Worm (Caenorhabditis elegans) whole organism, L1 larva: Measurements from ENCODE around the gene C01G6.2.

ENCODE experiments used
- C04F5.9 ChIP-seq: sonication (generic microtip); optimal IDR thresholded peaks from 2 replicates; lab custom pipeline; 2016; ENCODE audit warnings: missing genetic modification characterization, missing compliant biosample characterization
- C16A3.4 ChIP-seq: fragments of 150-350 bp; optimal IDR thresholded peaks from 2 replicates; lab custom pipeline; 2014; ENCODE audit warnings: missing biosample characterization, missing genetic modification characterization
- C34B4.2 ChIP-seq: sonication (generic microtip); optimal IDR thresholded peaks from 2 replicates; lab custom pipeline; 2017; ENCODE audit warnings: mild to moderate bottlenecking, missing genetic modification characterization, missing compliant biosample characterization
- F16B12.6 ChIP-seq: fragments of 150-350 bp; optimal IDR thresholded peaks from 2 replicates; lab custom pipeline; 2014; ENCODE audit warnings: missing biosample characterization, missing genetic modification characterization
- Y116A8C.19 ChIP-seq: sonication (generic microtip); optimal IDR thresholded peaks from 2 replicates; lab custom pipeline; 2016; ENCODE audit warnings: missing compliant biosample characterization, missing genetic modification characterization, borderline replicate concordance
- aha-1 ChIP-seq: fragments of 150-350 bp; optimal IDR thresholded peaks from 2 replicates; lab custom pipeline; 2014; ENCODE audit warnings: missing biosample characterization, missing genetic modification characterization
- alr-1 ChIP-seq: fragments of 200-800 bp; sonication (Bioruptor generic); optimal IDR thresholded peaks from 2 replicates; lab custom pipeline; 2018; ENCODE audit warnings: borderline replicate concordance, mild to moderate bottlenecking, missing genetic modification characterization, missing compliant biosample characterization
- blmp-1 ChIP-seq: fragments of 150-350 bp; optimal IDR thresholded peaks from 2 replicates; lab custom pipeline; 2014; ENCODE audit warnings: missing biosample characterization, missing genetic modification characterization
- ceh-63 ChIP-seq: fragments of 200-800 bp; sonication (Bioruptor generic); optimal IDR thresholded peaks from 2 replicates; lab custom pipeline; 2018; ENCODE audit warnings: mild to moderate bottlenecking, missing genetic modification characterization, missing compliant biosample characterization
- ceh-8 ChIP-seq: fragments of 200-800 bp; sonication (Bioruptor generic); optimal IDR thresholded peaks from 2 replicates; lab custom pipeline; 2018; ENCODE audit warnings: mild to moderate bottlenecking, missing genetic modification characterization, moderate library complexity, missing compliant biosample characterization
- ces-1 ChIP-seq: fragments of 150-350 bp; optimal IDR thresholded peaks from 2 replicates; lab custom pipeline; 2014; ENCODE audit warnings: missing biosample characterization, missing genetic modification reagents, missing genetic modification characterization
- dpl-1 ChIP-seq, 3 experiments: fragments of 150-350 bp in 2 of 3; sonication (generic microtip) in 1 of 3; optimal IDR thresholded peaks; 2 replicates each; lab custom pipeline; 2014 to 2017; ENCODE audit warnings: missing biosample characterization in 3 of 3, missing genetic modification characterization in 3 of 3, missing genetic modification reagents in 3 of 3
- efl-3 ChIP-seq: fragments of 200-800 bp; sonication (Bioruptor generic); optimal IDR thresholded peaks from 2 replicates; lab custom pipeline; 2018; ENCODE audit warnings: mild to moderate bottlenecking, missing genetic modification characterization, missing compliant biosample characterization
- egl-27 ChIP-seq, 2 experiments: fragments of 150-350 bp in 1 of 2; sonication (generic microtip); optimal IDR thresholded peaks; 3 replicates each; lab custom pipeline; 2017 to 2018; ENCODE audit warnings: missing biosample characterization in 2 of 2, missing genetic modification characterization in 2 of 2, missing genetic modification reagents in 2 of 2
- elt-3 ChIP-seq, 6 experiments: fragments of 150-350 bp in 1 of 6; sonication (generic microtip); optimal IDR thresholded peaks; 2 replicates each; lab custom pipeline; 2017 to 2018; ENCODE audit warnings: missing biosample characterization in 6 of 6, missing genetic modification characterization in 6 of 6, inconsistent platforms in 1 of 6
- ets-5 ChIP-seq: fragments of 200-800 bp; sonication (Bioruptor generic); IDR thresholded peaks from 2 replicates; pipeline ENCODE4 v1.3.6; 2022; ENCODE audit warnings: missing genetic modification characterization, missing compliant biosample characterization
- fkh-10 ChIP-seq: sonication (generic microtip); optimal IDR thresholded peaks from 2 replicates; lab custom pipeline; 2017; ENCODE audit warnings: missing biosample characterization, missing genetic modification reagents, missing genetic modification characterization
- fkh-4 ChIP-seq: sonication (generic microtip); optimal IDR thresholded peaks from 2 replicates; lab custom pipeline; 2016; ENCODE audit warnings: missing compliant biosample characterization, missing genetic modification characterization, borderline replicate concordance
- fkh-8 ChIP-seq: sonication (generic microtip); optimal IDR thresholded peaks from 2 replicates; lab custom pipeline; 2016; ENCODE audit warnings: mild to moderate bottlenecking, missing genetic modification characterization, missing compliant biosample characterization
- hlh-17 ChIP-seq: fragments of 200-800 bp; sonication (Bioruptor generic); optimal IDR thresholded peaks from 2 replicates; lab custom pipeline; 2018; ENCODE audit warnings: missing genetic modification characterization, mild to moderate bottlenecking, missing compliant biosample characterization, moderate library complexity, borderline replicate concordance
- hlh-4 ChIP-seq: sonication (generic microtip); optimal IDR thresholded peaks from 2 replicates; lab custom pipeline; 2016; ENCODE audit warnings: mild to moderate bottlenecking, missing genetic modification characterization, missing compliant biosample characterization
- hpl-2 ChIP-seq: fragments of 150-350 bp; optimal IDR thresholded peaks from 2 replicates; lab custom pipeline; 2014; ENCODE audit warnings: missing biosample characterization, missing genetic modification reagents, missing genetic modification characterization
- isw-1 ChIP-seq: fragments of 200-800 bp; sonication (Bioruptor generic); IDR thresholded peaks from 2 replicates; pipeline ENCODE4 v1.3.6; 2022; ENCODE audit warnings: missing genetic modification characterization, missing compliant biosample characterization
- lin-35 ChIP-seq, 2 experiments: fragments of 150-350 bp; optimal IDR thresholded peaks; 2 replicates each; lab custom pipeline; 2014; ENCODE audit warnings: missing biosample characterization in 2 of 2, missing genetic modification characterization in 2 of 2, missing genetic modification reagents in 2 of 2
- lin-39 ChIP-seq: fragments of 150-350 bp; optimal IDR thresholded peaks from 2 replicates; lab custom pipeline; 2014; ENCODE audit warnings: missing biosample characterization, missing genetic modification reagents, missing genetic modification characterization
- lir-3 ChIP-seq: sonication (generic microtip); optimal IDR thresholded peaks from 2 replicates; lab custom pipeline; 2016; ENCODE audit warnings: mild to moderate bottlenecking, missing genetic modification characterization, moderate library complexity, missing compliant biosample characterization; ENCODE audit not compliant: poor library complexity
- lsy-2 ChIP-seq, 2 experiments: fragments of 150-350 bp; optimal IDR thresholded peaks; 2 replicates each; lab custom pipeline; 2014; ENCODE audit warnings: missing biosample characterization in 2 of 2, missing genetic modification characterization in 2 of 2
- mab-9 ChIP-seq: fragments of 200-800 bp; sonication (Bioruptor generic); IDR thresholded peaks from 2 replicates; pipeline ENCODE4 v1.3.6; 2022; ENCODE audit warnings: missing genetic modification reagents, missing genetic modification characterization, missing compliant biosample characterization
- mef-2 ChIP-seq: fragments of 150-350 bp; optimal IDR thresholded peaks from 2 replicates; lab custom pipeline; 2014; ENCODE audit warnings: missing biosample characterization, missing genetic modification characterization
- mep-1 ChIP-seq: fragments of 150-350 bp; optimal IDR thresholded peaks from 2 replicates; lab custom pipeline; 2014; ENCODE audit warnings: missing biosample characterization, missing genetic modification characterization
- nhr-11 ChIP-seq: fragments of 150-350 bp; optimal IDR thresholded peaks from 2 replicates; lab custom pipeline; 2014; ENCODE audit warnings: missing biosample characterization, missing genetic modification characterization
- nhr-12 ChIP-seq: sonication (generic microtip); optimal IDR thresholded peaks from 2 replicates; lab custom pipeline; 2017; ENCODE audit warnings: missing biosample characterization, missing genetic modification characterization
- nhr-237 ChIP-seq: fragments of 150-350 bp; optimal IDR thresholded peaks from 2 replicates; lab custom pipeline; 2014; ENCODE audit warnings: missing biosample characterization, missing genetic modification characterization
- nhr-28 ChIP-seq: fragments of 150-350 bp; optimal IDR thresholded peaks from 2 replicates; lab custom pipeline; 2014; ENCODE audit warnings: missing biosample characterization, missing genetic modification characterization
- nhr-47 ChIP-seq: sonication (generic microtip); optimal IDR thresholded peaks from 2 replicates; lab custom pipeline; 2016; ENCODE audit warnings: mild to moderate bottlenecking, missing genetic modification characterization, moderate library complexity, missing compliant biosample characterization
- nhr-71 ChIP-seq: sonication (generic microtip); optimal IDR thresholded peaks from 2 replicates; lab custom pipeline; 2016; ENCODE audit warnings: mild to moderate bottlenecking, missing genetic modification characterization, moderate library complexity, missing compliant biosample characterization
- nhr-84 ChIP-seq: sonication (generic microtip); optimal IDR thresholded peaks from 2 replicates; lab custom pipeline; 2017; ENCODE audit warnings: missing biosample characterization, missing genetic modification characterization
- nhr-85 ChIP-seq: sonication (generic microtip); peaks from one replicate; lab custom pipeline; 2016; ENCODE audit warnings: missing genetic modification characterization, inconsistent platforms, missing compliant biosample characterization
- nhr-90 ChIP-seq: sonication (generic microtip); optimal IDR thresholded peaks from 2 replicates; lab custom pipeline; 2016; ENCODE audit warnings: mild to moderate bottlenecking, missing genetic modification characterization, missing compliant biosample characterization; ENCODE audit not compliant: poor library complexity
- rnt-1 ChIP-seq: sonication (generic microtip); optimal IDR thresholded peaks from 2 replicates; lab custom pipeline; 2016; ENCODE audit warnings: mild to moderate bottlenecking, missing genetic modification characterization, moderate library complexity, missing compliant biosample characterization
- snpc-4 ChIP-seq: fragments of 150-350 bp; optimal IDR thresholded peaks from 2 replicates; lab custom pipeline; 2014; ENCODE audit warnings: missing biosample characterization, missing genetic modification characterization
- snu-23 ChIP-seq: sonication (generic microtip); optimal IDR thresholded peaks from 2 replicates; lab custom pipeline; 2016; ENCODE audit warnings: missing genetic modification characterization, missing compliant biosample characterization
- swsn-7 ChIP-seq: sonication (generic microtip); optimal IDR thresholded peaks from 2 replicates; lab custom pipeline; 2016; ENCODE audit warnings: missing genetic modification characterization, missing compliant biosample characterization
- tlp-1 ChIP-seq: fragments of 150-350 bp; optimal IDR thresholded peaks from 2 replicates; lab custom pipeline; 2014; ENCODE audit warnings: missing biosample characterization, missing genetic modification characterization
- unc-98 ChIP-seq: fragments of 200-800 bp; sonication (Bioruptor generic); IDR thresholded peaks from 2 replicates; pipeline ENCODE4 v1.3.6; 2022; ENCODE audit warnings: missing genetic modification characterization, missing compliant biosample characterization
- vab-15 ChIP-seq: sonication (generic microtip); optimal IDR thresholded peaks from 2 replicates; lab custom pipeline; 2017; ENCODE audit warnings: missing genotype, mild to moderate bottlenecking, missing genetic modification characterization, missing compliant biosample characterization
- ztf-11 ChIP-seq, 2 experiments: sonication (generic microtip); optimal IDR thresholded peaks; 2 replicates each; lab custom pipeline; 2016 to 2017; ENCODE audit warnings: missing genetic modification characterization in 2 of 2, missing biosample characterization in 1 of 2, missing compliant biosample characterization in 1 of 2

Gene C01G6.2

ce11 chrII:9261931-9262562 lies 4.8 kb upstream of the C01G6.2 start, which contains the start of gene aqp-2 (continued):
- TF ChIP-seq ceh-63 (no peak), snu-23 (peak; percentile 72), nhr-28 (tag; lab: Kevin White, UChicago) (no peak), dpl-1 (GFP tag; optimal IDR thresholded peaks at IDR 0.05; lab: Kevin White, UChicago) (no peak), vab-15 (tag; lab: Kevin White, UChicago) (no peak), lsy-2 (tag; optimal IDR thresholded peaks at IDR 0.05; lab: Kevin White, UChicago) (peak; percentile 22 to 56), egl-27 (tag; optimal IDR thresholded peaks at IDR 0.05; lab: Kevin White, UChicago) (no peak), nhr-71 (tag; lab: Kevin White, UChicago) (peak; percentile 86), lin-39 (tag; lab: Kevin White, UChicago) (peak; percentile 41), fkh-4 (no peak), snpc-4 (no peak), nhr-11 (tag; lab: Kevin White, UChicago) (no peak), fkh-8 (no peak), alr-1 (no peak), hlh-17 (GFP tag; lab: Kevin White, UChicago) (no peak), swsn-7 (peak; percentile 35), blmp-1 (peak; percentile 94), nhr-90 (tag; lab: Kevin White, UChicago) (no peak), tlp-1 (no peak), isw-1 (no peak), nhr-237 (tag; lab: Kevin White, UChicago) (no peak), elt-3 (tag; optimal IDR thresholded peaks at IDR 0.05; lab: Kevin White, UChicago) (no peak), efl-3 (GFP tag; lab: Kevin White, UChicago) (no peak), hpl-2 (GFP tag; lab: Kevin White, UChicago) (no peak), Y116A8C.19 (tag; lab: Kevin White, UChicago) (no peak), unc-98 (GFP tag; lab: Robert Waterston, UW) (no peak), ces-1 (GFP tag; lab: Kevin White, UChicago) (no peak), nhr-84 (tag; lab: Kevin White, UChicago) (no peak), ztf-11 (tag; optimal IDR thresholded peaks at IDR 0.05; lab: Kevin White, UChicago) (peak in 1 of 2 experiments; percentile 26), ceh-8 (GFP tag; lab: Kevin White, UChicago) (no peak), lin-35 (GFP tag; optimal IDR thresholded peaks at IDR 0.05; lab: Kevin White, UChicago) (no peak), nhr-47 (tag; lab: Kevin White, UChicago) (peak; percentile 30), aha-1 (tag; lab: Kevin White, UChicago) (no peak), mef-2 (tag; lab: Kevin White, UChicago) (no peak), F16B12.6 (no peak), fkh-10 (GFP tag; lab: Kevin White, UChicago) (no peak), C04F5.9 (tag; lab: Kevin White, UChicago) (peak; percentile 15)

DNA sequence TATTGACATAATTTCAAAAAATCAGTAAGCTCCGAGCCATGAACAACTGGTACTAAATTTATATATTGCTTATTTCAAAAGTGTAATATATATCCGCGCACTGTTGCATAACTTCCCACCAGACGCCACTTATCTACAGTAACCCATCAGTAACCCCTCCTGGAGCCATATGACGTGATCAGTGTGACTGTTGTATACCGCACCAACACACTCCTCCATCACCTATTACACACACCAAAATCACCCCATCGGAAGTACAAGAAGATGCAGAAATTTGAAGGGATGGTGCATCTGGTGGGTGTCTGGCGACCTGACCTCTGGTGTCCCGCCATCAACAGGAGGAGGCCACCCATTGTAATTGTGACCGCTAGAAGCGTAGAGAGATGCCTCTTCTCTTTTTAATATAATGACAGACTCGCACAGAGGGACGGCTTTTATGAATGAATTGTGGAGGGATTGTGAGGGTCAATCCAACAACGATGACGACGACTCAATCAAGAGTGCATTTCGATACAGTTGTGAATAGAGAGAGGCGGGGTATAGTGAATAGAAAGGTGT lies 3.9 kb upstream of the C01G6.2 start:
- no peak for TF ChIP-seq lir-3 (tag; lab: Kevin White, UChicago)
- no peak for TF ChIP-seq C34B4.2 (tag; lab: Kevin White, UChicago)
- no peak for TF ChIP-seq nhr-12 (tag; lab: Kevin White, UChicago)
- no peak for TF ChIP-seq efl-3 (GFP tag; lab: Kevin White, UChicago)
- no peak for TF ChIP-seq mep-1 (tag; lab: Kevin White, UChicago)
- no peak for TF ChIP-seq C16A3.4 (tag; lab: Kevin White, UChicago)
- no peak for TF ChIP-seq ztf-11 (tag; optimal IDR thresholded peaks at IDR 0.05; lab: Kevin White, UChicago)
- no peak for TF ChIP-seq nhr-237 (tag; lab: Kevin White, UChicago)
- TF ChIP-seq ets-5 (GFP tag; lab: Robert Waterston, UW), result no peak
- no peak for TF ChIP-seq rnt-1 (tag; lab: Kevin White, UChicago)
- no peak for TF ChIP-seq egl-27 (tag; optimal IDR thresholded peaks at IDR 0.05; lab: Kevin White, UChicago)
- TF ChIP-seq nhr-90 (tag; lab: Kevin White, UChicago), result no peak
- no peak for TF ChIP-seq hlh-4
- no peak for TF ChIP-seq mab-9 (GFP tag; lab: Robert Waterston, UW)
- no peak for TF ChIP-seq nhr-85 (tag; lab: Kevin White, UChicago)
